Worm (Caenorhabditis elegans) whole organism, L4 larva: ENCODE results near the gene C04C3.7.

Experiments
- D1046.2 ChIP-seq: fragments of 200-800 bp; sonication (Bioruptor generic); IDR thresholded peaks from 2 replicates; pipeline ENCODE4 v1.3.6; 2022; ENCODE audit warnings: missing genetic modification characterization, missing compliant biosample characterization
- F26F4.8 ChIP-seq: fragments of 200-800 bp; sonication (Bioruptor generic); conservative IDR thresholded peaks from 2 replicates; pipeline ENCODE4 v1.3.6; 2022; ENCODE audit warnings: missing genetic modification characterization, missing compliant biosample characterization
- F49E8.2 ChIP-seq: sonication (generic microtip); optimal IDR thresholded peaks from 2 replicates; lab custom pipeline; 2016; ENCODE audit warnings: missing compliant biosample characterization, mild to moderate bottlenecking, missing genetic modification characterization, borderline replicate concordance
- T20F7.1 ChIP-seq: fragments of 200-800 bp; sonication (Bioruptor generic); optimal IDR thresholded peaks from 2 replicates; lab custom pipeline; 2018; ENCODE audit warnings: mild to moderate bottlenecking, missing genetic modification characterization, missing compliant biosample characterization
- T26A8.4 ChIP-seq: fragments of 200-800 bp; sonication (Bioruptor generic); IDR thresholded peaks from 2 replicates; pipeline ENCODE4 v1.3.6; 2022; ENCODE audit warnings: missing genetic modification characterization, missing compliant biosample characterization
- Y5F2A.4 ChIP-seq: fragments of 200-800 bp; sonication (Bioruptor generic); optimal IDR thresholded peaks from 2 replicates; lab custom pipeline; 2018; ENCODE audit warnings: mild to moderate bottlenecking, missing genetic modification characterization, missing compliant biosample characterization
- ZK337.2 ChIP-seq: fragments of 200-800 bp; sonication (Bioruptor generic); IDR thresholded peaks from 2 replicates; pipeline ENCODE4 v1.3.6; 2022; ENCODE audit warnings: missing genetic modification reagents, missing genetic modification characterization, missing compliant biosample characterization
- ZK546.5 ChIP-seq, 2 experiments: sonication (generic microtip); optimal IDR thresholded peaks; 2 replicates each; lab custom pipeline; 2017; ENCODE audit warnings: missing biosample characterization in 2 of 2, missing genetic modification characterization in 2 of 2
- aha-1 ChIP-seq: fragments of 150-350 bp; peaks from one replicate; lab custom pipeline; 2014; ENCODE audit warnings: missing biosample characterization, missing genetic modification characterization
- aly-2 ChIP-seq: sonication (generic microtip); optimal IDR thresholded peaks from 2 replicates; lab custom pipeline; 2018; ENCODE audit warnings: missing biosample characterization, missing genetic modification characterization
- ama-1 ChIP-seq: fragments of 150-350 bp; optimal IDR thresholded peaks from 2 replicates; lab custom pipeline; 2014; ENCODE audit warnings: inconsistent platforms, mixed read lengths
- attf-4 ChIP-seq: sonication (generic microtip); optimal IDR thresholded peaks from 3 replicates; lab custom pipeline; 2017; ENCODE audit warnings: missing biosample characterization, missing genetic modification characterization
- ceh-28 ChIP-seq: fragments of 150-350 bp; optimal IDR thresholded peaks from 2 replicates; lab custom pipeline; 2014; ENCODE audit warnings: missing biosample characterization, missing genetic modification reagents, missing genetic modification characterization
- ceh-62 ChIP-seq: sonication (generic microtip); optimal IDR thresholded peaks from 2 replicates; lab custom pipeline; 2017; ENCODE audit warnings: missing biosample characterization, missing genetic modification characterization
- ces-1 ChIP-seq: fragments of 150-350 bp; sonication (generic microtip); optimal IDR thresholded peaks from 4 replicates; lab custom pipeline; 2014; ENCODE audit warnings: missing biosample characterization, missing genetic modification reagents, missing genetic modification characterization
- cey-2 ChIP-seq: sonication (generic microtip); optimal IDR thresholded peaks from 3 replicates; lab custom pipeline; 2017; ENCODE audit warnings: missing genetic modification characterization, mild to moderate bottlenecking, missing compliant biosample characterization, antibody characterized with exemption, borderline replicate concordance; ENCODE audit not compliant: insufficient read depth
- ctbp-1 ChIP-seq: fragments of 200-800 bp; sonication (Bioruptor generic); IDR thresholded peaks from 2 replicates; pipeline ENCODE4 v1.3.6; 2022; ENCODE audit warnings: missing genetic modification reagents, missing genetic modification characterization, missing compliant biosample characterization
- daf-16 ChIP-seq, 3 experiments: sonication (generic microtip); optimal IDR thresholded peaks; 2 replicates each; lab custom pipeline; 2016 to 2017; ENCODE audit warnings: missing genetic modification characterization in 3 of 3, missing genetic modification reagents in 3 of 3, mild to moderate bottlenecking in 2 of 3, missing compliant biosample characterization in 2 of 3, missing biosample characterization in 1 of 3, moderate library complexity in 1 of 3
- daf-8 ChIP-seq: fragments of 200-800 bp; sonication (Bioruptor generic); IDR thresholded peaks from 2 replicates; pipeline ENCODE4 v1.3.6; 2022; ENCODE audit warnings: missing genetic modification characterization, missing compliant biosample characterization
- dmd-8 ChIP-seq: fragments of 200-800 bp; sonication (Bioruptor generic); IDR thresholded peaks from 2 replicates; pipeline ENCODE4 v1.3.6; 2022; ENCODE audit warnings: missing genetic modification characterization, missing compliant biosample characterization
- dmd-9 ChIP-seq: fragments of 200-800 bp; sonication (Bioruptor generic); IDR thresholded peaks from 2 replicates; pipeline ENCODE4 v1.3.6; 2022; ENCODE audit warnings: missing genetic modification reagents, missing genetic modification characterization, missing compliant biosample characterization
- dpl-1 ChIP-seq: fragments of 150-350 bp; optimal IDR thresholded peaks from 2 replicates; lab custom pipeline; 2014; ENCODE audit warnings: missing biosample characterization, missing genetic modification reagents, missing genetic modification characterization
- lin-1 ChIP-seq: fragments of 200-800 bp; sonication (Bioruptor generic); IDR thresholded peaks from 2 replicates; pipeline ENCODE4 v1.3.6; 2022; ENCODE audit warnings: missing genetic modification reagents, missing genetic modification characterization, missing compliant biosample characterization
- lin-38 ChIP-seq: fragments of 200-800 bp; sonication (Bioruptor generic); IDR thresholded peaks from 2 replicates; pipeline ENCODE4 v1.3.6; 2022; ENCODE audit warnings: missing genetic modification reagents, missing genetic modification characterization, missing compliant biosample characterization
- lir-3 ChIP-seq: sonication (generic microtip); optimal IDR thresholded peaks from 2 replicates; lab custom pipeline; 2016; ENCODE audit warnings: mild to moderate bottlenecking, missing genetic modification characterization, missing compliant biosample characterization
- madf-5 ChIP-seq, 2 experiments: fragments of 200-800 bp; sonication (Bioruptor generic); IDR thresholded peaks; 2 replicates each; pipeline ENCODE4 v1.3.6; 2022; ENCODE audit warnings: missing compliant biosample characterization in 2 of 2, missing genetic modification characterization in 2 of 2
- mdl-1 ChIP-seq, 2 experiments: fragments of 150-350 bp in 1 of 2; sonication (generic microtip) in 1 of 2; optimal IDR thresholded peaks; 2 replicates each; lab custom pipeline; 2014 to 2017; ENCODE audit warnings: missing biosample characterization in 2 of 2, missing genetic modification characterization in 2 of 2
- mep-1 ChIP-seq: fragments of 150-350 bp; sonication (generic microtip); optimal IDR thresholded peaks from 3 replicates; lab custom pipeline; 2014; ENCODE audit warnings: missing biosample characterization, missing genetic modification characterization
- mes-2 ChIP-seq: sonication (generic microtip); optimal IDR thresholded peaks from 2 replicates; lab custom pipeline; 2016; ENCODE audit warnings: missing genotype, mild to moderate bottlenecking, missing genetic modification characterization, missing compliant biosample characterization; ENCODE audit not compliant: poor library complexity, severe bottlenecking
- nhr-237 ChIP-seq: sonication (generic microtip); optimal IDR thresholded peaks from 2 replicates; lab custom pipeline; 2017; ENCODE audit warnings: missing biosample characterization, missing genetic modification characterization
- nhr-41 ChIP-seq: fragments of 200-800 bp; sonication (Bioruptor generic); IDR thresholded peaks from 2 replicates; pipeline ENCODE4 v1.3.6; 2022; ENCODE audit warnings: missing genetic modification reagents, missing genetic modification characterization, missing compliant biosample characterization
- nhr-42 ChIP-seq: fragments of 200-800 bp; sonication (Bioruptor generic); IDR thresholded peaks from 2 replicates; pipeline ENCODE4 v1.3.6; 2022; ENCODE audit warnings: missing genetic modification characterization, missing compliant biosample characterization
- nhr-48 ChIP-seq: sonication (generic microtip); optimal IDR thresholded peaks from 2 replicates; lab custom pipeline; 2016; ENCODE audit warnings: mild to moderate bottlenecking, missing genetic modification characterization, missing compliant biosample characterization
- nhr-76 ChIP-seq: fragments of 150-350 bp; optimal IDR thresholded peaks from 2 replicates; lab custom pipeline; 2014; ENCODE audit warnings: missing biosample characterization, missing genetic modification characterization
- pqm-1 ChIP-seq: sonication (generic microtip); optimal IDR thresholded peaks from 2 replicates; lab custom pipeline; 2017; ENCODE audit warnings: missing biosample characterization, missing genetic modification characterization
- set-16 ChIP-seq: fragments of 200-800 bp; sonication (Bioruptor generic); IDR thresholded peaks from 2 replicates; pipeline ENCODE4 v1.3.6; 2022; ENCODE audit warnings: missing genetic modification reagents, missing genetic modification characterization, missing compliant biosample characterization
- skn-1 ChIP-seq: fragments of 150-350 bp; optimal IDR thresholded peaks from 2 replicates; lab custom pipeline; 2014; ENCODE audit warnings: missing biosample characterization, missing genetic modification characterization
- unc-62 ChIP-seq, 3 experiments: fragments of 150-350 bp in 1 of 3; sonication (generic microtip); optimal IDR thresholded peaks in 2 of 3; peaks in 1 of 3; 1 replicate in 1 of 3; 2 replicates in 2 of 3; lab custom pipeline; 2014 to 2017; ENCODE audit warnings: missing biosample characterization in 3 of 3, missing genetic modification characterization in 3 of 3, missing genetic modification reagents in 3 of 3, missing genotype in 1 of 3
- zag-1 ChIP-seq: fragments of 150-350 bp; optimal IDR thresholded peaks from 2 replicates; lab custom pipeline; 2014; ENCODE audit warnings: missing biosample characterization, missing genetic modification characterization
- zfp-2 ChIP-seq: sonication (generic microtip); optimal IDR thresholded peaks from 2 replicates; lab custom pipeline; 2016; ENCODE audit warnings: mild to moderate bottlenecking, missing genetic modification characterization, missing compliant biosample characterization
- zip-11 ChIP-seq: fragments of 200-800 bp; sonication (Bioruptor generic); IDR thresholded peaks from 2 replicates; pipeline ENCODE4 v1.3.6; 2022; ENCODE audit warnings: missing genetic modification characterization, missing compliant biosample characterization

Gene C04C3.7

DNA sequence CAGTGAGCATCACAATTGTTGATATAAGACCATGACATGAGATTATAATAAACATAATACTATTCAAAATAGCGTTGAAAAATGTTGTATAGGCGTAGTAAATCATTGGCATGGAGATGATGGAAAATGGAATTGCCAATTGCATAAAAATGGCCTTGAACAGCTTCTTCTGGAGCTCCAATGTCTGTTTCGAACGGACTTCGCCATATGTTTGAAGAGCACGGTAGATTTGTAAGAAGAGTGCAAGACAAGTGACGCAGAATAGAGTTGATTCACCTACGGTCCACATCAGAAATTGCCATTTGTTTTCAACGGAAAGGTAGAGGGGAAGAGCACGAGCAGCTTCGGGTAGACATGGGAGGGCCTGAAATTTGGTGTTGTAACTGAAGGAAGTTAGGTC is 14.1 kb upstream of the C04C3.7 start:
- TF ChIP-seq ama-1 (no peak), zfp-2 (tag; lab: Kevin White, UChicago) (no peak), T20F7.1 (no peak), aha-1 (tag; lab: Kevin White, UChicago) (peak; percentile 18), ceh-62 (no peak), mep-1 (tag; lab: Kevin White, UChicago) (no peak), daf-16 (GFP tag; optimal IDR thresholded peaks at IDR 0.05; lab: Kevin White, UChicago) (no peak), daf-16 (tag; optimal IDR thresholded peaks at IDR 0.05; lab: Kevin White, UChicago) (no peak), madf-5 (GFP tag; IDR thresholded peaks at IDR 0.05; lab: Robert Waterston, UW) (no peak), nhr-48 (no peak), unc-62 (GFP tag; optimal IDR thresholded peaks at IDR 0.05 in 1 of 2; lab: Kevin White, UChicago) (peak in 1 of 2 experiments; percentile 95), unc-62 (tag; optimal IDR thresholded peaks at IDR 0.05; lab: Kevin White, UChicago) (no peak), ceh-28 (no peak)
- TF ChIP-seq, all 104 proteins: peak for 2

ce11 chrIV:3444614-3445013 is 11.3 kb upstream of the C04C3.7 start, which contains the start of gene F58E2.5:
Gene F58E2.5 (plus strand): TSS chrIV:3444914.
- TF ChIP-seq nhr-42 (GFP tag; lab: Robert Waterston, UW) (no peak), nhr-76 (no peak), cey-2 (tag; lab: Kevin White, UChicago) (no peak), ZK337.2 (GFP tag; lab: Robert Waterston, UW) (no peak), ZK546.5 (tag; optimal IDR thresholded peaks at IDR 0.05; lab: Kevin White, UChicago) (no peak), dmd-8 (no peak), attf-4 (tag; lab: Kevin White, UChicago) (no peak), dpl-1 (GFP tag; lab: Kevin White, UChicago) (no peak), F49E8.2 (tag; lab: Kevin White, UChicago) (no peak), daf-8 (GFP tag; lab: Robert Waterston, UW) (no peak), zag-1 (tag; lab: Kevin White, UChicago) (no peak)

DNA sequence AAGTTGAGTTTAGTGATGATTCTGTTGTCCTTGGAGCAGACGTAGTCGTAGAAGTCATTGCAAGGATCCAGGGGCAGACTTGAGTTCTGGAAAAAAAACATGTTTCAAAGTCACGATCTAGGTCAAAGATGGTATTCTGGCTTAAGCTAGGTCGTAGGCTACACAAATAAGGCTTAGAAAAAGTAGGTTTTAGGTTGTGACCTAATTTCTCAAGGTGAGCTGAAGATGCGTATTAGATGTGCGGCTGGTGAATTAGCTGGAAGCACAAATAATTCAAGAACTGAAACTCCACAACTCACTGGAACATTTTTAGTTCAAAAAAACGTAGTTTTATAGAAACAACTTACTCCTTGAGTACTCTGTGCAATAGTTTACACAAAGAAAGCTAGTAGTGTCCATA is 10.8 kb upstream of the C04C3.7 start, which contains the start of gene F09D12.2:
Gene F09D12.2, minus strand, starts transcription at position 101 of the 400 bp plus-strand sequence.
- TF ChIP-seq unc-62 (GFP tag; optimal IDR thresholded peaks at IDR 0.05 in 1 of 2; lab: Kevin White, UChicago) (no peak), unc-62 (tag; optimal IDR thresholded peaks at IDR 0.05; lab: Kevin White, UChicago) (no peak), ctbp-1 (GFP tag; lab: Robert Waterston, UW) (no peak), ces-1 (GFP tag; lab: Kevin White, UChicago) (no peak), F26F4.8 (GFP tag; lab: Robert Waterston, UW) (no peak), ceh-62 (no peak), aly-2 (tag; lab: Kevin White, UChicago) (no peak)
- TF ChIP-seq, all 104 proteins: peak for 0

DNA sequence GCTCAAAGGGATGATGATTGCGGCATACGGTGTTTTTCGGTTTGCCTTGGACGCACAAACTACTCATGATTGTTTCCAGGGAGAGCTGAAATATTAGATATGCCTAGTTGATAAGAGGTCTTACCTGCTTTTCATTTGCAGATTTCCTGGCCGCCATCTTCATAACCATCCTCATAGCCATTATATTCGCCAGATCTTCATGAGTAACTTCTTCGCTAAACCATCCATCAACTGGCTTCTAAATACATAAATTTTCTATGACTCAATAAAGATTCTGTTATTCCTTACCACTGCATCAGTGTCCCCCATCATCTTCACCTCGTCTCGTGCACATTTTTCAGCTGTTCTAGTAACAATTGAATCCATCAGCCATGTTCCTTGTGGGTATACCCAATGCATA is 9.2 kb upstream of the C04C3.7 start:
- TF ChIP-seq aha-1 (tag; lab: Kevin White, UChicago) (peak; percentile 95), daf-8 (GFP tag; lab: Robert Waterston, UW) (no peak)

DNA sequence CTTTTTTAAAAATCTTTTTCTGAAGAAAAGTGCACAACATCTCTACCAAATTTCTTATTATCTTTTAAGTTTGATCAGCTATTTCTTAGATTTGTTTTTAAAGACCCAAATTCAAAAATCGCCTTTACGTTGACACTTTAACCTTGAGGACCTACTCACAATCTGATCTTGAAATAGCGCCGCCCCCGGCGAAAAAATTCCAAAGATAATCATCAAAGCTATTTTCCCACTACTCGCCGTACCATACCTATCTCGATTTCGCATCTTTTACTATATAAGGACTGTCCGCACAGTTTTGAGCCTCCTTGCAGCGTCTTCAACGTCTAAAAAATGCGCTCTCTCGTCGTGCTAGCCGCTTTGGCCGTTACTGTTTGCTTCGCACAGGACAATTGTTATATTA is 7.6 kb upstream of the C04C3.7 start, which contains the start of gene grd-10:
Gene grd-10, plus strand, starts transcription at position 208 of the 400 bp plus-strand sequence.
- TF ChIP-seq zip-11 (GFP tag; lab: Robert Waterston, UW) (no peak), pqm-1 (tag; lab: Kevin White, UChicago) (no peak), lin-1 (GFP tag; lab: Robert Waterston, UW) (no peak), dpl-1 (GFP tag; lab: Kevin White, UChicago) (no peak), zfp-2 (tag; lab: Kevin White, UChicago) (no peak), nhr-237 (tag; lab: Kevin White, UChicago) (no peak)
- TF ChIP-seq, all 104 proteins: peak for 0

ce11 chrIV:3439354-3439753 is 6.1 kb upstream of the C04C3.7 start, which contains the start of gene grd-3:
Gene grd-3 (plus strand): TSS chrIV:3439655.
- no peak for TF ChIP-seq Y5F2A.4 (GFP tag; lab: Kevin White, UChicago)
- TF ChIP-seq lin-38: no peak
- no peak for TF ChIP-seq set-16 (GFP tag; lab: Robert Waterston, UW)
- TF ChIP-seq nhr-41 (GFP tag; lab: Robert Waterston, UW): no peak
- TF ChIP-seq skn-1 (tag; lab: Kevin White, UChicago): no peak
- no peak for TF ChIP-seq mes-2 (tag; lab: Kevin White, UChicago)
- no peak for TF ChIP-seq mep-1 (tag; lab: Kevin White, UChicago)
- TF ChIP-seq lir-3 (tag; lab: Kevin White, UChicago): no peak
- TF ChIP-seq dmd-9 (GFP tag; lab: Robert Waterston, UW): no peak
- no peak for TF ChIP-seq mdl-1 (tag; optimal IDR thresholded peaks at IDR 0.05; lab: Kevin White, UChicago)
- TF ChIP-seq D1046.2: no peak
- TF ChIP-seq T26A8.4: no peak
- no peak for TF ChIP-seq T20F7.1
